Worm (Caenorhabditis elegans) whole organism, L3 larva: ENCODE measurements around the gene sre-20.

Experiments used
- aly-2 ChIP-seq: fragments of 150-350 bp; optimal IDR thresholded peaks from 2 replicates; lab custom pipeline; 2014; ENCODE audit warnings: missing biosample characterization, missing genetic modification characterization
- ceh-16 ChIP-seq: sonication (generic microtip); optimal IDR thresholded peaks from 2 replicates; lab custom pipeline; 2017; ENCODE audit warnings: missing biosample characterization, missing genetic modification characterization
- ceh-82 ChIP-seq: fragments of 150-350 bp; optimal IDR thresholded peaks from 2 replicates; lab custom pipeline; 2014; ENCODE audit warnings: missing biosample characterization, missing genetic modification characterization
- daf-12 ChIP-seq: fragments of 150-350 bp; optimal IDR thresholded peaks from 2 replicates; lab custom pipeline; 2014; ENCODE audit warnings: missing biosample characterization, missing genetic modification reagents, missing genetic modification characterization
- egl-5 ChIP-seq: fragments of 150-350 bp; optimal IDR thresholded peaks from 2 replicates; lab custom pipeline; 2017; ENCODE audit warnings: missing biosample characterization, missing genetic modification reagents, missing genetic modification characterization, inconsistent platforms
- elt-2 ChIP-seq: sonication (generic microtip); optimal IDR thresholded peaks from 2 replicates; lab custom pipeline; 2016; ENCODE audit warnings: missing genetic modification reagents, mild to moderate bottlenecking, missing genetic modification characterization, missing compliant biosample characterization
- elt-3 ChIP-seq, 3 experiments: fragments of 150-350 bp in 1 of 3; sonication (generic microtip) in 2 of 3; optimal IDR thresholded peaks; 2 replicates in 2 of 3; 4 replicates in 1 of 3; lab custom pipeline; 2014 to 2017; ENCODE audit warnings: missing biosample characterization in 3 of 3, missing genetic modification characterization in 3 of 3
- eor-1 ChIP-seq, 2 experiments: fragments of 150-350 bp; optimal IDR thresholded peaks; 2 replicates each; lab custom pipeline; 2014 to 2018; ENCODE audit warnings: missing biosample characterization in 2 of 2, missing genetic modification characterization in 2 of 2
- fos-1 ChIP-seq: fragments of 150-350 bp; optimal IDR thresholded peaks from 2 replicates; lab custom pipeline; 2014; ENCODE audit warnings: missing biosample characterization, missing genetic modification characterization
- jun-1 ChIP-seq: fragments of 150-350 bp; optimal IDR thresholded peaks from 2 replicates; lab custom pipeline; 2014; ENCODE audit warnings: missing biosample characterization, missing genetic modification reagents, missing genetic modification characterization
- lin-15B ChIP-seq: fragments of 150-350 bp; optimal IDR thresholded peaks from 2 replicates; lab custom pipeline; 2014; ENCODE audit warnings: missing biosample characterization, missing genetic modification characterization
- lin-39 ChIP-seq: fragments of 150-350 bp; optimal IDR thresholded peaks from 2 replicates; lab custom pipeline; 2018; ENCODE audit warnings: missing biosample characterization, missing genetic modification reagents, missing genetic modification characterization
- lsy-12 ChIP-seq: sonication (generic microtip); optimal IDR thresholded peaks from 2 replicates; lab custom pipeline; 2016; ENCODE audit warnings: mild to moderate bottlenecking, missing genetic modification characterization, missing compliant biosample characterization
- mdl-1 ChIP-seq: fragments of 150-350 bp; optimal IDR thresholded peaks from 2 replicates; lab custom pipeline; 2014; ENCODE audit warnings: missing biosample characterization, missing genetic modification characterization
- mml-1 ChIP-seq: fragments of 150-350 bp; sonication (generic microtip); optimal IDR thresholded peaks from 3 replicates; lab custom pipeline; 2014; ENCODE audit warnings: missing biosample characterization, missing genetic modification characterization
- nfya-1 ChIP-seq: sonication (generic microtip); optimal IDR thresholded peaks from 2 replicates; lab custom pipeline; 2017; ENCODE audit warnings: missing genetic modification characterization, mild to moderate bottlenecking, missing compliant biosample characterization, antibody characterized with exemption, moderate library complexity; ENCODE audit not compliant: insufficient read depth
- nhr-11 ChIP-seq: fragments of 150-350 bp; optimal IDR thresholded peaks from 2 replicates; lab custom pipeline; 2014; ENCODE audit warnings: missing biosample characterization, missing genetic modification characterization
- nhr-12 ChIP-seq: fragments of 150-350 bp; optimal IDR thresholded peaks from 2 replicates; lab custom pipeline; 2014; ENCODE audit warnings: missing biosample characterization, missing genetic modification characterization
- nhr-23 ChIP-seq: fragments of 150-350 bp; optimal IDR thresholded peaks from 2 replicates; lab custom pipeline; 2014; ENCODE audit warnings: missing biosample characterization, missing genetic modification reagents, missing genetic modification characterization
- nhr-25 ChIP-seq: sonication (generic microtip); optimal IDR thresholded peaks from 2 replicates; lab custom pipeline; 2017; ENCODE audit warnings: missing biosample characterization, missing genetic modification characterization
- nhr-43 ChIP-seq: sonication (generic microtip); optimal IDR thresholded peaks from 2 replicates; lab custom pipeline; 2016; ENCODE audit warnings: mild to moderate bottlenecking, missing genetic modification characterization, missing compliant biosample characterization; ENCODE audit not compliant: poor library complexity, severe bottlenecking
- nhr-76 ChIP-seq: fragments of 150-350 bp; sonication (generic microtip); optimal IDR thresholded peaks from 5 replicates; lab custom pipeline; 2014; ENCODE audit warnings: missing biosample characterization, missing genetic modification characterization
- nhr-77 ChIP-seq: fragments of 150-350 bp; optimal IDR thresholded peaks from 2 replicates; lab custom pipeline; 2014; ENCODE audit warnings: missing biosample characterization, missing genetic modification characterization
- pha-4 ChIP-seq: fragments of 150-350 bp; optimal IDR thresholded peaks from 2 replicates; lab custom pipeline; 2014; ENCODE audit warnings: missing biosample characterization, missing genetic modification reagents, missing genetic modification characterization
- pqm-1 ChIP-seq: fragments of 150-350 bp; optimal IDR thresholded peaks from 2 replicates; lab custom pipeline; 2017; ENCODE audit warnings: missing biosample characterization, missing genetic modification characterization, inconsistent platforms
- sea-2 ChIP-seq: fragments of 150-350 bp; sonication (generic microtip); optimal IDR thresholded peaks from 4 replicates; lab custom pipeline; 2014; ENCODE audit warnings: missing biosample characterization, missing genetic modification reagents, missing genetic modification characterization
- skn-1 ChIP-seq: fragments of 150-350 bp; optimal IDR thresholded peaks from 2 replicates; lab custom pipeline; 2014; ENCODE audit warnings: missing biosample characterization, missing genetic modification characterization
- snpc-4 ChIP-seq: fragments of 150-350 bp; optimal IDR thresholded peaks from 2 replicates; lab custom pipeline; 2014; ENCODE audit warnings: missing biosample characterization, missing genetic modification characterization
- unc-39 ChIP-seq: sonication (generic microtip); optimal IDR thresholded peaks from 4 replicates; lab custom pipeline; 2017; ENCODE audit warnings: missing biosample characterization, missing genetic modification characterization
- ztf-11 ChIP-seq: fragments of 150-350 bp; optimal IDR thresholded peaks from 2 replicates; lab custom pipeline; 2014; ENCODE audit warnings: missing biosample characterization, missing genetic modification characterization

Gene sre-20

DNA sequence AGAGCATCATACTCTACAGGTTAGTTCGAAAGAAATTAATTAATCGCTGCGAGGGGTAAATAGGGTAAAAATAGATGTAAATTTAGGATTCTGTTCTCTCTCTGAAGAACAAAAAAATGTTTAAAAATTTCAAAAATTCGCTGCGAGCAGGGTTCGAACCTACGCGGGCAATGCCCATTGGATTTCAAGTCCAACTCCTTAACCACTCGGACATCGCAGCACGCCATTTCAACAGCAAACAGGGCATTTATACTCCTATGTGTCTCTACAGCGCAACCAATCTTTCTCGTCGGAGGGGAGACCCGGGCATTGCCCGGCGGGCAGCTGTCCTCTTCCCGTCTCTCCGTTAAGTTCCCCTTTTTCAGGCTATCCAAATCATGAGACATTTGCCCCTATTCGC, 4.5 kb downstream of the sre-20 start (continued):
- no peak for TF ChIP-seq elt-3 (tag; optimal IDR thresholded peaks at IDR 0.05; lab: Kevin White, UChicago)
- no peak for TF ChIP-seq nhr-76 (tag; lab: Kevin White, UChicago)

ce11 chrV:12773852-12774251, 10.9 kb downstream of the sre-20 start:
- TF ChIP-seq daf-12 (no peak), ceh-82 (tag; lab: Kevin White, UChicago) (no peak), nhr-12 (tag; lab: Kevin White, UChicago) (no peak), fos-1 (no peak)

ce11 chrV:12773222-12773621, 11.5 kb downstream of the sre-20 start, which contains the start of gene ZC455.1:
Gene ZC455.1 (plus strand): TSS chrV:12773522.
- TF ChIP-seq elt-3 (tag; optimal IDR thresholded peaks at IDR 0.05; lab: Kevin White, UChicago): no peak
- TF ChIP-seq snpc-4 (tag; lab: Kevin White, UChicago): no peak
- no peak for TF ChIP-seq aly-2 (tag; lab: Kevin White, UChicago)
- no peak for TF ChIP-seq pqm-1

DNA sequence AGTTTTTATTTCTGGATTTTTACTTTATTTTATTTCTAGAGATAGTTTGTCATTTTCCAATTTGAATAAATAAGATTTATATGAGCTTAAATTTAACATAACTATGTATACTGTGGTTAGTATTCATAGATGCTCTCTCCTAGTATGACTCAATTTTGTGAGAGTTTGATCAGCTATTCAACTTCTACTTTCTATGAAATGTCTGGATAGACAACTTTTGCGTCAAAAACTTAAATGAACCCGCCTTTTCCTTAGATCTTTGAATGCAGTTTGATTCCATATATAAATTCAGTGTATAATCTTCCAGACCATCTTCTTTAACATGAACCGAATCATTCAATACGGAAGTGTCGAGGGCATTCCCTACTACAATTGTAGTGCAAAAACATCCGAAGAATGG, 15.8 kb downstream of the sre-20 start, which contains the start of gene srt-43:
Gene srt-43 (plus strand): TSS at position 301 of the 400 bp plus-strand sequence.
- TF ChIP-seq nhr-23 (tag; lab: Kevin White, UChicago) (no peak), nhr-77 (tag; lab: Kevin White, UChicago) (no peak), skn-1 (no peak)

DNA sequence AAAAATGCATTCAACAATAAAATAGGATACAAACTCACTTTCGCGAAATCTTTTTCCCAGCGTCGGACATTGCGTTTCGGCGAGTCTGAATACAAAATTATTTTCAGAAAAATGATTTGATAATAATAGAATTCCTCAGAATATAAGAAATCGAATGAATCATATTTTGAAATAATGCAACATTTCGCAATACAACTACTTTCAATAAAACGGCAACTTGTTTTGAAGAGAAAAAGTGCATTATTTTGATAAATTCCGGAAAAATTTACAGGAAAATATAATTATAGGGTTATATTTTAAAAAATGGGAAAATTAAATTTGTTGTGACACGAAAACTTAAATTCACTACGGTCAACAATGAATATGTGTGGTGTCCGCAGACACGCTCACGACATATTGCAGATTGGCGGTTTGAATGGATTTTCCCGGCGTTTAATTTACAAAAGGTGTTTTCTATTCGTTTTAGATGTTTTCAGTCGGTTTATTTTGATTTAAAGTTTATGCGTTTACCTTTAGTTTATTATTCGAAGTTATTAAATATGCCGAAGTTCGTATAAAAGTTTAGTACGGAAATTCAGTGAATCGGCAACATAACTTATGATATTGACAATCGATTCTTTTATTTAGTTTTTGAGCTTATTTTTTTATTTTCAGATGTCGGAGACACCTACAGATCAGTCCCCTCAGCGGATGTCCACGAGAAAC, 21.3 kb downstream of the sre-20 start, which contains the start of the genes abcf-1 and scc-3:
Gene abcf-1 (minus strand): TSS at position 85 of the 705 bp plus-strand sequence.
Gene scc-3 (plus strand): TSS at position 655 of the 705 bp plus-strand sequence.
- TF ChIP-seq nfya-1 (tag; lab: Kevin White, UChicago): peak; percentile 78
- TF ChIP-seq nhr-76 (tag; lab: Kevin White, UChicago): no peak
- TF ChIP-seq sea-2: no peak
- TF ChIP-seq pha-4 (tag; lab: Kevin White, UChicago): peak; percentile 80
- TF ChIP-seq pqm-1: peak; percentile 2
- peak; percentile 22 for TF ChIP-seq lin-15B (tag; lab: Kevin White, UChicago)
- TF ChIP-seq, all 47 proteins: peak for 4

DNA sequence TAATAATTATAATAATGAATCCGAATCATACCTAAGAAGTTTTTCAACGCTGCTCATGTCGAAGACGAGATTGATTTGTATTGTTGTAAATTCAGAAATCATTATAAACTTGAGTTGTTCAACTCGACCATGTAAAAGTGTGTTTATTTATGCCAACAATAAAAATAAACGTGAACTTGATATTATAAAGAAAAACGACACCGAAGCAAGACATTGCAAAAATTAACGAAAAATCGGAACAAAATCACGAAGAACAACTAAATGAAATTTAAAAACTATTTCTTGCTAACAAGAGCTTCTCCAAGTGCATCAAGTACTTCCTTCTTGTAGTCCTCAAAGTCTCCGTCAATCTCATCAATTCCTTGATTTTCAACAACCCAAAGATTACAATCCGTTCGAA, 23.8 kb downstream of the sre-20 start, which contains the start of gene F18E2.15:
Gene F18E2.15 (minus strand): TSS at position 101 of the 400 bp plus-strand sequence.
- TF ChIP-seq mdl-1 (tag; lab: Kevin White, UChicago) (no peak), ztf-11 (tag; lab: Kevin White, UChicago) (no peak), jun-1 (no peak), nhr-11 (tag; lab: Kevin White, UChicago) (no peak), mml-1 (no peak), unc-39 (tag; lab: Kevin White, UChicago) (no peak), lsy-12 (tag; lab: Kevin White, UChicago) (no peak), eor-1 (tag; optimal IDR thresholded peaks at IDR 0.05; lab: Kevin White, UChicago) (no peak), pqm-1 (no peak), lin-15B (tag; lab: Kevin White, UChicago) (no peak), nhr-43 (tag; lab: Kevin White, UChicago) (no peak), nhr-25 (tag; lab: Kevin White, UChicago) (no peak), ceh-16 (tag; lab: Kevin White, UChicago) (no peak), lin-39 (tag; lab: Kevin White, UChicago) (no peak), pha-4 (tag; lab: Kevin White, UChicago) (no peak), egl-5 (tag; lab: Kevin White, UChicago) (no peak), elt-2 (tag; lab: Kevin White, UChicago) (no peak)
- TF ChIP-seq, all 47 proteins: peak for 0
